Worm (Caenorhabditis elegans) whole organism, young adult: Measurements from ENCODE around the gene W01D2.6.

Experiments
- B0261.1 ChIP-seq: sonication (generic microtip); optimal IDR thresholded peaks from 2 replicates; lab custom pipeline; 2016; ENCODE audit warnings: mild to moderate bottlenecking, missing genetic modification characterization, moderate library complexity, missing compliant biosample characterization
- F52B5.7 ChIP-seq: sonication (generic microtip); optimal IDR thresholded peaks from 2 replicates; lab custom pipeline; 2016; ENCODE audit warnings: mild to moderate bottlenecking, missing genetic modification characterization, missing compliant biosample characterization
- F57A8.1 ChIP-seq: fragments of 200-800 bp; sonication (Bioruptor generic); optimal IDR thresholded peaks from 2 replicates; lab custom pipeline; 2018; ENCODE audit warnings: mild to moderate bottlenecking, missing genetic modification characterization, moderate library complexity, missing compliant biosample characterization
- F57C9.4 ChIP-seq: sonication (generic microtip); optimal IDR thresholded peaks from 2 replicates; lab custom pipeline; 2017; ENCODE audit warnings: mild to moderate bottlenecking, missing genetic modification characterization, missing compliant biosample characterization
- K12H6.12 ChIP-seq: fragments of 200-800 bp; sonication (Bioruptor generic); optimal IDR thresholded peaks from 2 replicates; lab custom pipeline; 2018; ENCODE audit warnings: mild to moderate bottlenecking, missing genetic modification characterization, missing compliant biosample characterization
- T26A5.8 ChIP-seq: sonication (generic microtip); optimal IDR thresholded peaks from 2 replicates; lab custom pipeline; 2016; ENCODE audit warnings: missing genetic modification characterization, missing compliant biosample characterization
- Y53G8AR.9 ChIP-seq: fragments of 200-800 bp; sonication (Bioruptor generic); conservative IDR thresholded peaks from 2 replicates; pipeline ENCODE4 v1.3.6; 2022; ENCODE audit warnings: missing genetic modification reagents, missing genetic modification characterization, missing compliant biosample characterization
- Y67H2A.10 ChIP-seq: fragments of 200-800 bp; sonication (Bioruptor generic); conservative IDR thresholded peaks from 2 replicates; pipeline ENCODE4 v1.3.6; 2022; ENCODE audit warnings: missing genetic modification reagents, missing genetic modification characterization, missing compliant biosample characterization
- ZK185.1 ChIP-seq: sonication (generic microtip); optimal IDR thresholded peaks from 2 replicates; lab custom pipeline; 2016; ENCODE audit warnings: mild to moderate bottlenecking, missing genetic modification characterization, missing compliant biosample characterization; ENCODE audit not compliant: poor library complexity, severe bottlenecking
- akir-1 ChIP-seq: fragments of 200-800 bp; sonication (Bioruptor generic); optimal IDR thresholded peaks from 2 replicates; lab custom pipeline; 2018; ENCODE audit warnings: mild to moderate bottlenecking, missing genetic modification characterization, moderate library complexity, missing compliant biosample characterization
- ama-1 ChIP-seq, 3 experiments: fragments of 150-350 bp in 1 of 3; sonication (generic microtip) in 2 of 3; optimal IDR thresholded peaks; 2 replicates each; lab custom pipeline; 2014 to 2018; ENCODE audit warnings: missing biosample characterization in 2 of 3, missing genetic modification characterization in 2 of 3, missing genetic modification reagents in 2 of 3
- aptf-2 ChIP-seq: fragments of 200-800 bp; sonication (Bioruptor generic); conservative IDR thresholded peaks from 2 replicates; pipeline ENCODE4 v1.3.6; 2022; ENCODE audit warnings: missing genetic modification reagents, missing genetic modification characterization, missing compliant biosample characterization
- bed-2 ChIP-seq: fragments of 200-800 bp; sonication (Bioruptor generic); IDR thresholded peaks from 2 replicates; pipeline ENCODE4 v1.3.6; 2022; ENCODE audit warnings: missing genetic modification reagents, missing genetic modification characterization, missing compliant biosample characterization
- ccch-3 ChIP-seq: fragments of 200-800 bp; sonication (Bioruptor generic); optimal IDR thresholded peaks from 2 replicates; lab custom pipeline; 2018; ENCODE audit warnings: mild to moderate bottlenecking, missing genetic modification characterization, missing compliant biosample characterization
- cebp-1 ChIP-seq, 2 experiments: fragments of 200-800 bp in 1 of 2; sonication (Bioruptor generic) in 1 of 2; sonication (generic microtip) in 1 of 2; IDR thresholded peaks in 1 of 2; optimal IDR thresholded peaks in 1 of 2; 2 replicates each; pipeline versions ENCODE4 v1.3.6 to Lab custom; 2017 to 2022; ENCODE audit warnings: missing compliant biosample characterization in 2 of 2, missing genetic modification characterization in 2 of 2, mild to moderate bottlenecking in 1 of 2, missing genetic modification reagents in 1 of 2, moderate library complexity in 1 of 2
- cebp-2 ChIP-seq: fragments of 200-800 bp; sonication (Bioruptor generic); IDR thresholded peaks from 2 replicates; pipeline ENCODE4 v1.3.6; 2022; ENCODE audit warnings: missing genetic modification characterization, missing compliant biosample characterization
- ceh-100 ChIP-seq: fragments of 200-800 bp; sonication (Bioruptor generic); IDR thresholded peaks from 2 replicates; pipeline ENCODE4 v1.3.6; 2022; ENCODE audit warnings: missing genetic modification reagents, missing genetic modification characterization, missing compliant biosample characterization
- ceh-27 ChIP-seq: fragments of 200-800 bp; sonication (Bioruptor generic); optimal IDR thresholded peaks from 2 replicates; lab custom pipeline; 2018; ENCODE audit warnings: mild to moderate bottlenecking, missing genetic modification characterization, moderate library complexity, missing compliant biosample characterization
- ceh-79 ChIP-seq: sonication (generic microtip); optimal IDR thresholded peaks from 2 replicates; lab custom pipeline; 2017; ENCODE audit warnings: mild to moderate bottlenecking, missing genetic modification characterization, missing compliant biosample characterization
- ceh-91 ChIP-seq: fragments of 200-800 bp; sonication (Bioruptor generic); IDR thresholded peaks from 2 replicates; pipeline ENCODE4 v1.3.6; 2022; ENCODE audit warnings: missing genetic modification reagents, missing genetic modification characterization, missing compliant biosample characterization
- dox-1 ChIP-seq: fragments of 200-800 bp; sonication (Bioruptor generic); IDR thresholded peaks from 2 replicates; pipeline ENCODE4 v1.3.6; 2022; ENCODE audit warnings: missing genetic modification reagents, missing genetic modification characterization, missing compliant biosample characterization
- dpl-1 ChIP-seq: fragments of 150-350 bp; optimal IDR thresholded peaks from 2 replicates; lab custom pipeline; 2014; ENCODE audit warnings: missing biosample characterization, missing genetic modification reagents, missing genetic modification characterization
- ets-4 ChIP-seq: fragments of 200-800 bp; sonication (Bioruptor generic); optimal IDR thresholded peaks from 2 replicates; lab custom pipeline; 2018; ENCODE audit warnings: mild to moderate bottlenecking, missing genetic modification characterization, missing compliant biosample characterization
- him-1 ChIP-seq: sonication (generic microtip); optimal IDR thresholded peaks from 2 replicates; lab custom pipeline; 2016; ENCODE audit warnings: missing genotype, missing genetic modification reagents, missing genetic modification characterization, missing compliant biosample characterization
- hmg-1.2 ChIP-seq: fragments of 200-800 bp; sonication (Bioruptor generic); IDR thresholded peaks from 2 replicates; pipeline ENCODE4 v1.3.6; 2022; ENCODE audit warnings: missing genetic modification reagents, missing genetic modification characterization, missing compliant biosample characterization
- hmg-20 ChIP-seq: fragments of 200-800 bp; sonication (Bioruptor generic); IDR thresholded peaks from 2 replicates; pipeline ENCODE4 v1.3.6; 2022; ENCODE audit warnings: missing genetic modification reagents, missing genetic modification characterization, missing compliant biosample characterization
- lag-1 ChIP-seq: fragments of 200-800 bp; sonication (Bioruptor generic); IDR thresholded peaks from 2 replicates; pipeline ENCODE4 v1.3.6; 2022; ENCODE audit warnings: missing genetic modification reagents, missing genetic modification characterization, missing compliant biosample characterization
- let-526 ChIP-seq: fragments of 200-800 bp; sonication (Bioruptor generic); IDR thresholded peaks from 2 replicates; pipeline ENCODE4 v1.3.6; 2022; ENCODE audit warnings: missing genetic modification reagents, missing genetic modification characterization, missing compliant biosample characterization
- lin-35 ChIP-seq, 3 experiments: fragments of 150-350 bp in 2 of 3; sonication (generic microtip) in 1 of 3; optimal IDR thresholded peaks; 2 replicates each; lab custom pipeline; 2014 to 2018; ENCODE audit warnings: missing biosample characterization in 3 of 3, missing genetic modification characterization in 3 of 3, missing genetic modification reagents in 3 of 3
- lir-1 ChIP-seq: fragments of 200-800 bp; sonication (Bioruptor generic); conservative IDR thresholded peaks from 2 replicates; pipeline ENCODE4 v1.3.6; 2022; ENCODE audit warnings: missing genetic modification reagents, missing genetic modification characterization, missing compliant biosample characterization
- mes-4 ChIP-seq: sonication (generic microtip); optimal IDR thresholded peaks from 2 replicates; lab custom pipeline; 2016; ENCODE audit warnings: missing genotype, missing genetic modification characterization, missing compliant biosample characterization
- nfya-1 ChIP-seq: sonication (generic microtip); optimal IDR thresholded peaks from 2 replicates; lab custom pipeline; 2017; ENCODE audit warnings: antibody characterized with exemption, missing compliant biosample characterization, missing genetic modification characterization, borderline replicate concordance; ENCODE audit not compliant: insufficient read depth
- nhr-120 ChIP-seq: fragments of 200-800 bp; sonication (Bioruptor generic); IDR thresholded peaks from 2 replicates; pipeline ENCODE4 v1.3.6; 2022; ENCODE audit warnings: missing genetic modification characterization, missing compliant biosample characterization
- nhr-27 ChIP-seq: fragments of 200-800 bp; sonication (Bioruptor generic); optimal IDR thresholded peaks from 2 replicates; lab custom pipeline; 2018; ENCODE audit warnings: mild to moderate bottlenecking, missing genetic modification characterization, moderate library complexity, missing compliant biosample characterization
- nhr-80 ChIP-seq: sonication (generic microtip); optimal IDR thresholded peaks from 2 replicates; lab custom pipeline; 2016; ENCODE audit warnings: missing genetic modification characterization, missing compliant biosample characterization
- pbrm-1 ChIP-seq: fragments of 200-800 bp; sonication (Bioruptor generic); IDR thresholded peaks from 2 replicates; pipeline ENCODE4 v1.3.6; 2022; ENCODE audit warnings: missing genetic modification reagents, missing genetic modification characterization, missing compliant biosample characterization
- rcor-1 ChIP-seq: fragments of 200-800 bp; sonication (Bioruptor generic); IDR thresholded peaks from 2 replicates; pipeline ENCODE4 v1.3.6; 2022; ENCODE audit warnings: missing genetic modification reagents, missing genetic modification characterization, missing compliant biosample characterization
- rec-8 ChIP-seq, 2 experiments: sonication (generic microtip); optimal IDR thresholded peaks; 2 replicates each; lab custom pipeline; 2016; ENCODE audit warnings: mild to moderate bottlenecking in 2 of 2, missing genetic modification characterization in 2 of 2, missing genetic modification reagents in 2 of 2, missing genotype in 2 of 2, missing biosample characterization in 1 of 2, missing compliant biosample characterization in 1 of 2, moderate library complexity in 1 of 2
- sdz-38 ChIP-seq: sonication (generic microtip); optimal IDR thresholded peaks from 2 replicates; lab custom pipeline; 2016; ENCODE audit warnings: missing genotype, missing genetic modification characterization, missing compliant biosample characterization
- sptf-2 ChIP-seq: fragments of 200-800 bp; sonication (Bioruptor generic); optimal IDR thresholded peaks from 2 replicates; lab custom pipeline; 2018; ENCODE audit warnings: mild to moderate bottlenecking, missing genetic modification characterization, missing compliant biosample characterization
- tlf-1 ChIP-seq: fragments of 200-800 bp; sonication (Bioruptor generic); optimal IDR thresholded peaks from 2 replicates; lab custom pipeline; 2018; ENCODE audit warnings: mild to moderate bottlenecking, missing genetic modification characterization, missing compliant biosample characterization
- unc-62 ChIP-seq: fragments of 150-350 bp; optimal IDR thresholded peaks from 2 replicates; lab custom pipeline; 2014; ENCODE audit warnings: missing biosample characterization, missing genetic modification reagents, missing genetic modification characterization
- zim-3 ChIP-seq: sonication (generic microtip); optimal IDR thresholded peaks from 2 replicates; lab custom pipeline; 2017; ENCODE audit warnings: mild to moderate bottlenecking, missing genetic modification characterization, moderate library complexity, missing compliant biosample characterization
- ztf-22 ChIP-seq: fragments of 200-800 bp; sonication (Bioruptor generic); optimal IDR thresholded peaks from 2 replicates; lab custom pipeline; 2018; ENCODE audit warnings: mild to moderate bottlenecking, missing genetic modification characterization, moderate library complexity, missing compliant biosample characterization
- ztf-26 ChIP-seq: sonication (generic microtip); optimal IDR thresholded peaks from 2 replicates; lab custom pipeline; 2017; ENCODE audit warnings: missing genetic modification characterization, missing compliant biosample characterization
- ztf-3 ChIP-seq: fragments of 200-800 bp; sonication (Bioruptor generic); optimal IDR thresholded peaks from 2 replicates; lab custom pipeline; 2018; ENCODE audit warnings: mild to moderate bottlenecking, missing genetic modification characterization, missing compliant biosample characterization
- ztf-6 ChIP-seq: fragments of 200-800 bp; sonication (Bioruptor generic); IDR thresholded peaks from 2 replicates; pipeline ENCODE4 v1.3.6; 2022; ENCODE audit warnings: missing genetic modification reagents, missing genetic modification characterization, missing compliant biosample characterization

Gene W01D2.6

ce11 chrII:14794935-14795454 is 13.8 kb upstream of the W01D2.6 start, which contains the start of gene eif-3.B (continued):
- TF ChIP-seq ceh-79 (tag; lab: Kevin White, UChicago) = no peak
- no peak for TF ChIP-seq unc-62 (GFP tag; lab: Kevin White, UChicago)
- TF ChIP-seq ets-4 (GFP tag; lab: Kevin White, UChicago) = no peak
- 0 out of 2 replicates have a peak, but pooled peaks have one; percentile 21 for TF ChIP-seq hmg-20
- peak; percentile 40 for TF ChIP-seq nhr-80 (tag; lab: Kevin White, UChicago)
- TF ChIP-seq F57A8.1 = no peak
- no peak for TF ChIP-seq T26A5.8 (tag; lab: Kevin White, UChicago)
- TF ChIP-seq sdz-38 (tag; lab: Kevin White, UChicago) = no peak
- no peak for TF ChIP-seq ztf-22 (GFP tag; lab: Kevin White, UChicago)
- peak; percentile 93 for TF ChIP-seq ceh-27 (GFP tag; lab: Kevin White, UChicago)
- no peak for TF ChIP-seq B0261.1 (tag; lab: Kevin White, UChicago)
- peak; percentile 86 for TF ChIP-seq rcor-1
- no peak for TF ChIP-seq cebp-2
- 0 out of 2 replicates have a peak, but pooled peaks have one; percentile 44 for TF ChIP-seq cebp-1 (GFP tag; IDR thresholded peaks at IDR 0.05; lab: Robert Waterston, UW)
- peak; percentile 82 for TF ChIP-seq cebp-1 (tag; optimal IDR thresholded peaks at IDR 0.05; lab: Kevin White, UChicago)
- TF ChIP-seq aptf-2 = peak; percentile 62; the same call in 1 of the 2 replicates
- TF ChIP-seq him-1 (tag; lab: Kevin White, UChicago) = no peak
- no peak for TF ChIP-seq ama-1 (optimal IDR thresholded peaks at IDR 0.05; lab: Kevin White, UChicago)
- no peak for TF ChIP-seq ama-1 (GFP tag; optimal IDR thresholded peaks at IDR 0.05; lab: Kevin White, UChicago)
- 0 out of 2 replicates have a peak, but pooled peaks have one; percentile 14 for TF ChIP-seq ztf-6 (GFP tag; lab: Robert Waterston, UW)
- TF ChIP-seq Y67H2A.10 (GFP tag; lab: Robert Waterston, UW) = 0 out of 2 replicates have a peak, but pooled peaks have one; percentile 30
- no peak for TF ChIP-seq lag-1 (GFP tag; lab: Robert Waterston, UW)
- TF ChIP-seq nhr-27 = no peak
- TF ChIP-seq ceh-100 (GFP tag; lab: Robert Waterston, UW) = peak; percentile 73
- no peak for TF ChIP-seq F57C9.4
- TF ChIP-seq ztf-26 = no peak
- TF ChIP-seq mes-4 (tag; lab: Kevin White, UChicago) = no peak
- 0 out of 2 replicates have a peak, but pooled peaks have one; percentile 45 for TF ChIP-seq Y53G8AR.9 (GFP tag; lab: Robert Waterston, UW)
- peak; percentile 71 for TF ChIP-seq dpl-1 (GFP tag; lab: Kevin White, UChicago)
- no peak for TF ChIP-seq zim-3
- TF ChIP-seq ccch-3 (GFP tag; lab: Kevin White, UChicago) = no peak
- TF ChIP-seq ceh-91 (GFP tag; lab: Robert Waterston, UW) = peak; percentile 39; the same call in 1 of the 2 replicates
- peak in 2 of 3 experiments; percentile 17 to 91 for TF ChIP-seq lin-35 (GFP tag; optimal IDR thresholded peaks at IDR 0.05; lab: Kevin White, UChicago)
- TF ChIP-seq pbrm-1 (GFP tag; lab: Robert Waterston, UW) = peak; percentile 80
- TF ChIP-seq F52B5.7 = no peak
- no peak for TF ChIP-seq ZK185.1
- peak; percentile 35 for TF ChIP-seq tlf-1 (GFP tag; lab: Kevin White, UChicago)
- no peak for TF ChIP-seq nfya-1 (tag; lab: Kevin White, UChicago)
- TF ChIP-seq nhr-120 (GFP tag; lab: Robert Waterston, UW) = no peak
- TF ChIP-seq lir-1 (GFP tag; lab: Robert Waterston, UW) = peak; percentile 75
- no peak for TF ChIP-seq sptf-2 (GFP tag; lab: Kevin White, UChicago)
- peak; percentile 81; the same call in 1 of the 2 replicates for TF ChIP-seq let-526 (GFP tag; lab: Robert Waterston, UW)
- peak; percentile 79 for TF ChIP-seq K12H6.12 (tag; lab: Kevin White, UChicago)
- no peak for TF ChIP-seq ztf-3 (GFP tag; lab: Kevin White, UChicago)
- TF ChIP-seq hmg-1.2 (GFP tag; lab: Robert Waterston, UW) = peak; percentile 38
- TF ChIP-seq akir-1 (GFP tag; lab: Kevin White, UChicago) = no peak
- 0 out of 2 replicates have a peak, but pooled peaks have one; percentile 29 for TF ChIP-seq bed-2 (GFP tag; lab: Robert Waterston, UW)
- no peak for TF ChIP-seq rec-8 (tag; optimal IDR thresholded peaks at IDR 0.05; lab: Kevin White, UChicago)
- peak; percentile 80 for TF ChIP-seq dox-1 (GFP tag; lab: Robert Waterston, UW)
